Worm (Caenorhabditis elegans) whole organism, late embryonic: ENCODE measurements around the gene K09C8.8.

Experiments
- K02D7.2 ChIP-seq: sonication (generic microtip); optimal IDR thresholded peaks from 2 replicates; lab custom pipeline; 2017; ENCODE audit warnings: mild to moderate bottlenecking, missing genetic modification characterization, missing compliant biosample characterization
- T23F11.4 ChIP-seq: fragments of 200-800 bp; sonication (Bioruptor generic); optimal IDR thresholded peaks from 2 replicates; lab custom pipeline; 2018; ENCODE audit warnings: mild to moderate bottlenecking, missing genetic modification characterization, missing compliant biosample characterization
- Y22D7AL.16 ChIP-seq: sonication (generic microtip); optimal IDR thresholded peaks from 2 replicates; lab custom pipeline; 2016; ENCODE audit warnings: missing genetic modification characterization, missing compliant biosample characterization
- ahr-1 ChIP-seq: sonication (generic microtip); optimal IDR thresholded peaks from 2 replicates; lab custom pipeline; 2016; ENCODE audit warnings: missing genetic modification characterization, missing compliant biosample characterization
- ama-1 ChIP-seq: fragments of 150-350 bp; optimal IDR thresholded peaks from 2 replicates; lab custom pipeline; 2014
- ceh-19 ChIP-seq: fragments of 200-800 bp; sonication (Bioruptor generic); optimal IDR thresholded peaks from 2 replicates; lab custom pipeline; 2018; ENCODE audit warnings: mild to moderate bottlenecking, missing genetic modification characterization, missing compliant biosample characterization
- ceh-2 ChIP-seq: sonication (generic microtip); optimal IDR thresholded peaks from 2 replicates; lab custom pipeline; 2016; ENCODE audit warnings: missing genotype, missing genetic modification characterization, missing compliant biosample characterization
- ceh-48 ChIP-seq: sonication (generic microtip); optimal IDR thresholded peaks from 2 replicates; lab custom pipeline; 2016; ENCODE audit warnings: missing genetic modification characterization, inconsistent platforms, missing compliant biosample characterization
- ceh-6 ChIP-seq: fragments of 200-800 bp; sonication (Bioruptor generic); optimal IDR thresholded peaks from 2 replicates; lab custom pipeline; 2018; ENCODE audit warnings: mild to moderate bottlenecking, missing genetic modification characterization, missing compliant biosample characterization
- che-1 ChIP-seq: sonication (generic microtip); optimal IDR thresholded peaks from 2 replicates; lab custom pipeline; 2016; ENCODE audit warnings: mild to moderate bottlenecking, missing genetic modification characterization, missing compliant biosample characterization
- dmd-4 ChIP-seq: sonication (generic microtip); optimal IDR thresholded peaks from 2 replicates; lab custom pipeline; 2016; ENCODE audit warnings: borderline replicate concordance, missing genetic modification characterization, missing compliant biosample characterization
- elt-4 ChIP-seq: sonication (generic microtip); optimal IDR thresholded peaks from 2 replicates; lab custom pipeline; 2016; ENCODE audit warnings: missing genetic modification characterization, missing compliant biosample characterization
- ets-4 ChIP-seq: sonication (generic microtip); optimal IDR thresholded peaks from 2 replicates; lab custom pipeline; 2016; ENCODE audit warnings: missing genetic modification characterization, missing compliant biosample characterization
- eyg-1 ChIP-seq: sonication (generic microtip); optimal IDR thresholded peaks from 2 replicates; lab custom pipeline; 2016; ENCODE audit warnings: missing genotype, missing genetic modification characterization, missing compliant biosample characterization
- fax-1 ChIP-seq: sonication (generic microtip); optimal IDR thresholded peaks from 2 replicates; lab custom pipeline; 2016; ENCODE audit warnings: missing genotype, missing genetic modification characterization, missing compliant biosample characterization
- hlh-13 ChIP-seq: fragments of 200-800 bp; sonication (Bioruptor generic); optimal IDR thresholded peaks from 2 replicates; lab custom pipeline; 2018; ENCODE audit warnings: mild to moderate bottlenecking, missing genetic modification characterization, missing compliant biosample characterization
- hlh-15 ChIP-seq: sonication (generic microtip); optimal IDR thresholded peaks from 2 replicates; lab custom pipeline; 2016; ENCODE audit warnings: missing genetic modification characterization, missing compliant biosample characterization
- hlh-8 ChIP-seq: sonication (generic microtip); optimal IDR thresholded peaks from 2 replicates; lab custom pipeline; 2016; ENCODE audit warnings: missing genotype, missing genetic modification characterization, missing compliant biosample characterization
- lin-11 ChIP-seq: fragments of 200-800 bp; sonication (Bioruptor generic); optimal IDR thresholded peaks from 2 replicates; lab custom pipeline; 2018; ENCODE audit warnings: mild to moderate bottlenecking, missing genetic modification characterization, missing compliant biosample characterization
- madf-2 ChIP-seq: sonication (generic microtip); optimal IDR thresholded peaks from 2 replicates; lab custom pipeline; 2017; ENCODE audit warnings: missing genetic modification characterization, missing compliant biosample characterization
- nfya-1 ChIP-seq: sonication (generic microtip); optimal IDR thresholded peaks from 2 replicates; lab custom pipeline; 2017; ENCODE audit warnings: missing genetic modification characterization, mild to moderate bottlenecking, missing compliant biosample characterization, antibody characterized with exemption, moderate library complexity
- nhr-11 ChIP-seq: fragments of 150-350 bp; optimal IDR thresholded peaks from 2 replicates; lab custom pipeline; 2014; ENCODE audit warnings: missing biosample characterization, missing genetic modification characterization
- pag-3 ChIP-seq: sonication (generic microtip); optimal IDR thresholded peaks from 2 replicates; lab custom pipeline; 2016; ENCODE audit warnings: missing compliant biosample characterization, missing genetic modification characterization, borderline replicate concordance
- pat-9 ChIP-seq: fragments of 200-800 bp; sonication (Bioruptor generic); optimal IDR thresholded peaks from 2 replicates; lab custom pipeline; 2018; ENCODE audit warnings: mild to moderate bottlenecking, missing genetic modification characterization, moderate library complexity, missing compliant biosample characterization
- pax-1 ChIP-seq: fragments of 150-350 bp; optimal IDR thresholded peaks from 2 replicates; lab custom pipeline; 2014; ENCODE audit warnings: missing biosample characterization, missing genetic modification characterization
- pha-2 ChIP-seq: sonication (generic microtip); optimal IDR thresholded peaks from 2 replicates; lab custom pipeline; 2017; ENCODE audit warnings: mild to moderate bottlenecking, missing genetic modification characterization, missing compliant biosample characterization
- pqm-1 ChIP-seq: sonication (generic microtip); optimal IDR thresholded peaks from 2 replicates; lab custom pipeline; 2016; ENCODE audit warnings: missing genetic modification characterization, missing compliant biosample characterization
- rnt-1 ChIP-seq: sonication (generic microtip); optimal IDR thresholded peaks from 2 replicates; lab custom pipeline; 2016; ENCODE audit warnings: missing genetic modification characterization, missing compliant biosample characterization
- sdc-2 ChIP-seq: sonication (generic microtip); optimal IDR thresholded peaks from 2 replicates; lab custom pipeline; 2016; ENCODE audit warnings: missing genotype, missing genetic modification characterization, missing compliant biosample characterization
- tbx-2 ChIP-seq: sonication (generic microtip); optimal IDR thresholded peaks from 2 replicates; lab custom pipeline; 2016; ENCODE audit warnings: missing genetic modification characterization, missing compliant biosample characterization
- tbx-7 ChIP-seq: sonication (generic microtip); optimal IDR thresholded peaks from 2 replicates; lab custom pipeline; 2016; ENCODE audit warnings: missing genotype, missing genetic modification characterization, missing compliant biosample characterization
- ttx-3 ChIP-seq: sonication (generic microtip); optimal IDR thresholded peaks from 2 replicates; lab custom pipeline; 2016; ENCODE audit warnings: missing genetic modification reagents, missing genetic modification characterization, missing compliant biosample characterization
- unc-86 ChIP-seq: sonication (generic microtip); optimal IDR thresholded peaks from 2 replicates; lab custom pipeline; 2016; ENCODE audit warnings: missing genetic modification characterization, missing compliant biosample characterization
- zip-5 ChIP-seq: sonication (generic microtip); optimal IDR thresholded peaks from 2 replicates; lab custom pipeline; 2016; ENCODE audit warnings: missing genetic modification characterization, missing compliant biosample characterization

K09C8.8 gene

DNA sequence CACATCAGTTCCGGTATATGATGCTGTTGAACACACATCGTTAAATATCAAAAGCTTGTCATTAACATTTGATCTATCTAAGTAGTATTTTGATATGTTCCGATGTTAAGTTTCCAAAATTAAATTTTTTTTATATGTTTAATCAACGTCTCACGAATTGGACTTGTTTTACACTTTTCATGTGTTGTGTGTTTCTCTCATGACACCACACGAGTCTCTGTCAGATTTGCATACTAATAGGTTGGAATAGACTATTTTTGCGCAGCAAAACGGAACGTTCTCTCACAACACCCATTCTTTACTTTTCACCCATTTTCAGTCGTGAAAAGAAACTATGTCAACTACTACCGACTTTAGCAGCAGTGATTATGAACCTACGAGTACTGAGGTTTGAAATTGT is at the start of gene K09C8.8:
TSS of gene K09C8.8 (plus strand) at position 301 of the 400 bp plus-strand sequence.
- TF ChIP-seq Y22D7AL.16 (no peak), dmd-4 (tag; lab: Kevin White, UChicago) (no peak), hlh-13 (GFP tag; lab: Kevin White, UChicago) (no peak)

DNA sequence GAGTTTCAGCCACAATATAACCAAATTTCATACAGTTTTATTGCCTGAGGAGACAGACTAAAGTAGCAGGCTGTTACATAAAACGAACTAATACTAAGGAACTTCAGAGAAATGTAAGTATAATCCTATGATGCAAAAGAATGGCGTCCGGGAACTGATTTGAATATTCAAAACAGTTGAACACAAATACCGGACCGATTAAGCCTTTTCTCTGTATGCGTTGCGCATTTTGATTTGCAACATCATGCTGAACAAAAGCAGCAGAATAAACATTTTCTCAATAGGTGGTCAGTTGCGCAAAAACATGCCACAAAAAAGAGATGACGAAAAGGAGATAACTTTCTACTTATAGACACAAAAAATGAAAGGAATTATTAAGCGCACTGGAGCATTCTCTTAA is 46.7 kb upstream of the K09C8.8 start:
- TF ChIP-seq zip-5 (tag; lab: Kevin White, UChicago) (no peak), Y22D7AL.16 (no peak), ets-4 (tag; lab: Kevin White, UChicago) (no peak), rnt-1 (tag; lab: Kevin White, UChicago) (no peak), tbx-7 (tag; lab: Kevin White, UChicago) (no peak), hlh-8 (tag; lab: Kevin White, UChicago) (no peak), ceh-48 (tag; lab: Kevin White, UChicago) (no peak), dmd-4 (tag; lab: Kevin White, UChicago) (no peak), hlh-15 (no peak), nfya-1 (tag; lab: Kevin White, UChicago) (no peak), ceh-2 (tag; lab: Kevin White, UChicago) (no peak), fax-1 (tag; lab: Kevin White, UChicago) (no peak), unc-86 (tag; lab: Kevin White, UChicago) (no peak), che-1 (tag; lab: Kevin White, UChicago) (no peak), nhr-11 (no peak), ceh-19 (GFP tag; lab: Kevin White, UChicago) (no peak), sdc-2 (tag; lab: Kevin White, UChicago) (no peak), pat-9 (tag; lab: Kevin White, UChicago) (no peak)

- no peak for TF ChIP-seq ama-1 (lab: Kevin White, UChicago)
- peak; percentile 48 for TF ChIP-seq tbx-2
- TF ChIP-seq pqm-1 = no peak
- no peak for TF ChIP-seq K02D7.2 (tag; lab: Kevin White, UChicago)
- TF ChIP-seq sdc-2 (tag; lab: Kevin White, UChicago) = peak; percentile 14
- TF ChIP-seq elt-4 (tag; lab: Kevin White, UChicago) = no peak
- TF ChIP-seq T23F11.4 (GFP tag; lab: Kevin White, UChicago) = no peak
Measured at ce11 chrX:10927136-10927535, 43.6 kb upstream of the K09C8.8 start.

DNA sequence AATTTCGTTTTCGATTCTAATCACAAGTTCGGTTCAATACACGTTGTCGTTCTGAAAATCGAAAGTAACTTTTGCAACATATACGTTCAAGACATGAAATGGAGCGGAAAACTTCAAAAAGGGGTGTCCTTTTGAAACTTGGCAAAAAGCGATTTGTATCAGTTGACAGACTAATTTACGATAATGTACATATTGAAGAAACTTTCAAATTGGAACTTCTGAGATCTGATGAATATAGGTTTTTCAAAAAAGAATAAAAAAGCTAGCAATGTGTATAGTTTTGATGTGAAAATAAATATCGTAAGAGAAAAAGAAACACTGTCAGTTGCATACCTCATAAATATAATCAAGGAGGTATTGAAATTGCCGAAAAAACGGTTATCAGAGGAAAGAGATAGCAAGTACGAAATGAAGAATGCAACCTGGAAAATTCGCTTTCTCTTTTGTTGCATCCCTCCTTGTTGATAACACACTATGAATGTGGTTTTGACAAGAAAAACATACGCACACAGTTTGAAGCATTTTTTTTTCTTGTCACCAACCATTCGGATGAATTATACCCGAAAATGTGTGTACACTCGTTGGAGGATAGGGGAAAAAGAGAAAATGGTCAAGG is 41.7 kb upstream of the K09C8.8 start, which contains the start of gene dgn-1:
TSS of gene dgn-1 (minus strand) at position 51 of the 616 bp plus-strand sequence.
- TF ChIP-seq madf-2 (tag; lab: Kevin White, UChicago) (no peak), rnt-1 (tag; lab: Kevin White, UChicago) (no peak), pag-3 (tag; lab: Kevin White, UChicago) (no peak), unc-86 (tag; lab: Kevin White, UChicago) (no peak), eyg-1 (tag; lab: Kevin White, UChicago) (no peak), dmd-4 (tag; lab: Kevin White, UChicago) (no peak), ahr-1 (tag; lab: Kevin White, UChicago) (no peak), ttx-3 (tag; lab: Kevin White, UChicago) (no peak), tbx-2 (no peak), elt-4 (tag; lab: Kevin White, UChicago) (no peak), ceh-6 (GFP tag; lab: Kevin White, UChicago) (no peak), ceh-19 (GFP tag; lab: Kevin White, UChicago) (no peak), K02D7.2 (tag; lab: Kevin White, UChicago) (no peak), nhr-11 (no peak), lin-11 (tag; lab: Kevin White, UChicago) (no peak), pha-2 (tag; lab: Kevin White, UChicago) (no peak), pax-1 (tag; lab: Kevin White, UChicago) (no peak)
